Worm (Caenorhabditis elegans): ENCODE measurements around the gene F39G3.3.

- no peak for TF ChIP-seq nhr-12 (tag; optimal IDR thresholded peaks at IDR 0.05)
- no peak for TF ChIP-seq ztf-11 (tag; optimal IDR thresholded peaks at IDR 0.05)
- TF ChIP-seq nhr-77 (tag; optimal IDR thresholded peaks at IDR 0.05) = no peak
- no peak for TF ChIP-seq lin-39 (tag; optimal IDR thresholded peaks at IDR 0.05)
- no peak for TF ChIP-seq ama-1 (optimal IDR thresholded peaks at IDR 0.05)
- TF ChIP-seq nhr-129 (tag; optimal IDR thresholded peaks at IDR 0.05) = no peak
- no peak for TF ChIP-seq fos-1 (tag; optimal IDR thresholded peaks at IDR 0.05)
- TF ChIP-seq R02D3.7 (tag; optimal IDR thresholded peaks at IDR 0.05) = no peak
- no peak for TF ChIP-seq mab-5 (tag; optimal IDR thresholded peaks at IDR 0.05)
- no peak for TF ChIP-seq nhr-10 (tag; optimal IDR thresholded peaks at IDR 0.05)
These were observed 40.1 kb upstream of the F39G3.3 start for ce11 chrV:4691657-4692056.

Data from whole organism, L2 larva.